Fruit fly (Drosophila melanogaster) whole organism, embryonic: ENCODE results near the gene eIF3h.

Source experiments
- BtbVII ChIP-seq: fragments of 200-800 bp; sonication (Bioruptor generic); optimal IDR thresholded peaks from 3 replicates; lab custom pipeline; 2017; ENCODE audit warnings: missing biosample characterization, mild to moderate bottlenecking, missing genetic modification characterization
- CG10366 ChIP-seq: fragments of 200-800 bp; sonication (Bioruptor generic); IDR thresholded peaks from 2 replicates; pipeline ENCODE4 v1.3.6; 2022; ENCODE audit warnings: missing biosample characterization, missing genetic modification characterization
- CG11723 ChIP-seq: fragments of 200-800 bp; sonication (Bioruptor generic); optimal IDR thresholded peaks from 2 replicates; lab custom pipeline; 2017; ENCODE audit warnings: missing biosample characterization, mild to moderate bottlenecking, missing genetic modification characterization
- CG12104 ChIP-seq: fragments of 200-800 bp; sonication (Bioruptor generic); optimal IDR thresholded peaks from 3 replicates; lab custom pipeline; 2016; ENCODE audit warnings: missing biosample characterization, missing genetic modification characterization
- CG17612 ChIP-seq: fragments of 200-800 bp; sonication (Bioruptor generic); IDR thresholded peaks from 2 replicates; pipeline ENCODE4 v1.3.6; 2022; ENCODE audit warnings: missing biosample characterization, missing genetic modification characterization
- CG17829 ChIP-seq: fragments of 200-800 bp; optimal IDR thresholded peaks from 2 replicates; lab custom pipeline; 2019; ENCODE audit warnings: missing biosample characterization, mild to moderate bottlenecking, missing genetic modification characterization, moderate library complexity
- CG18011 ChIP-seq: fragments of 200-800 bp; sonication (Bioruptor generic); optimal IDR thresholded peaks from 2 replicates; lab custom pipeline; 2017; ENCODE audit warnings: missing biosample characterization, missing genetic modification characterization, mild to moderate bottlenecking, moderate library complexity, missing genotype
- CG3163 ChIP-seq: fragments of 200-800 bp; sonication (Bioruptor generic); optimal IDR thresholded peaks from 3 replicates; lab custom pipeline; 2016; ENCODE audit warnings: missing biosample characterization, missing genetic modification characterization
- CG4617 ChIP-seq: fragments of 200-800 bp; sonication (Bioruptor generic); optimal IDR thresholded peaks from 3 replicates; lab custom pipeline; 2016; ENCODE audit warnings: missing biosample characterization, missing genetic modification characterization, borderline replicate concordance
- CG6765 ChIP-seq: fragments of 200-800 bp; sonication (Bioruptor generic); optimal IDR thresholded peaks from 3 replicates; lab custom pipeline; 2017; ENCODE audit warnings: missing biosample characterization, mild to moderate bottlenecking, missing genetic modification characterization
- CG7839 ChIP-seq: fragments of 200-800 bp; sonication (Bioruptor generic); optimal IDR thresholded peaks from 3 replicates; lab custom pipeline; 2018; ENCODE audit warnings: missing biosample characterization, mild to moderate bottlenecking, missing genetic modification characterization, moderate library complexity
- CG8388 ChIP-seq: fragments of 200-800 bp; sonication (Bioruptor generic); optimal IDR thresholded peaks from 2 replicates; lab custom pipeline; 2019; ENCODE audit warnings: missing biosample characterization, mild to moderate bottlenecking, missing genetic modification characterization, moderate library complexity
- CG9727 ChIP-seq: fragments of 200-800 bp; sonication (Bioruptor generic); optimal IDR thresholded peaks from 3 replicates; lab custom pipeline; 2017; ENCODE audit warnings: missing biosample characterization, mild to moderate bottlenecking, missing genetic modification characterization
- CG9876 ChIP-seq: fragments of 200-800 bp; sonication (Bioruptor generic); optimal IDR thresholded peaks from 2 replicates; lab custom pipeline; 2016; ENCODE audit warnings: missing biosample characterization, missing genetic modification characterization
- Dad ChIP-seq: fragments of 200-800 bp; sonication (Bioruptor generic); optimal IDR thresholded peaks from 3 replicates; lab custom pipeline; 2016; ENCODE audit warnings: missing biosample characterization, missing genetic modification characterization
- Dfd ChIP-seq, 2 experiments: fragments of >200 bp; optimal IDR thresholded peaks; 2 replicates each; lab custom pipeline; 2017; ENCODE audit warnings: missing biosample characterization in 2 of 2, missing genetic modification characterization in 2 of 2
- Dref ChIP-seq: fragments of 200-800 bp; sonication (Bioruptor generic); IDR thresholded peaks from 2 replicates; pipeline ENCODE4 v1.3.6; 2022; ENCODE audit warnings: missing biosample characterization, missing genetic modification characterization
- Fer2 ChIP-seq: fragments of 200-800 bp; sonication (Bioruptor generic); optimal IDR thresholded peaks from 2 replicates; lab custom pipeline; 2018; ENCODE audit warnings: missing biosample characterization, mild to moderate bottlenecking, missing genetic modification characterization, moderate library complexity
- Fer3 ChIP-seq: fragments of 200-800 bp; sonication (Bioruptor generic); optimal IDR thresholded peaks from 2 replicates; lab custom pipeline; 2018; ENCODE audit warnings: missing biosample characterization, mild to moderate bottlenecking, missing genetic modification characterization, moderate library complexity
- HLH54F ChIP-seq: fragments of 200-800 bp; sonication (Bioruptor generic); optimal IDR thresholded peaks from 3 replicates; lab custom pipeline; 2016; ENCODE audit warnings: missing biosample characterization, missing genetic modification characterization
- Jarid2 ChIP-seq: fragments of 200-800 bp; sonication (Bioruptor generic); optimal IDR thresholded peaks from 3 replicates; lab custom pipeline; 2017; ENCODE audit warnings: mild to moderate bottlenecking, missing biosample characterization, missing genetic modification reagents, missing genetic modification characterization
- Lim3 ChIP-seq: fragments of 200-800 bp; sonication (Bioruptor generic); IDR thresholded peaks from 2 replicates; pipeline ENCODE4 v1.3.6; 2022; ENCODE audit warnings: missing biosample characterization, missing genetic modification characterization
- Meics ChIP-seq: fragments of 200-800 bp; sonication (Bioruptor generic); optimal IDR thresholded peaks from 2 replicates; lab custom pipeline; 2017; ENCODE audit warnings: missing biosample characterization, mild to moderate bottlenecking, missing genetic modification characterization
- Oaz ChIP-seq: fragments of 200-800 bp; sonication (Bioruptor generic); IDR thresholded peaks from 2 replicates; pipeline ENCODE4 v1.3.6; 2022; ENCODE audit warnings: missing biosample characterization, missing genetic modification characterization
- Six4 ChIP-seq: fragments of 200-800 bp; sonication (Bioruptor generic); optimal IDR thresholded peaks from 2 replicates; lab custom pipeline; 2016; ENCODE audit warnings: missing biosample characterization, missing genetic modification characterization
- Trl ChIP-seq, 3 experiments: fragments of >200 bp in 2 of 3; fragments of 200-800 bp in 1 of 3; sonication (Bioruptor generic) in 1 of 3; optimal IDR thresholded peaks; 2 replicates in 1 of 3; 3 replicates in 2 of 3; lab custom pipeline; 2016 to 2017; ENCODE audit warnings: missing biosample characterization in 1 of 3, missing genetic modification characterization in 1 of 3
- Xrp1 ChIP-seq: fragments of 200-800 bp; sonication (Bioruptor generic); IDR thresholded peaks from 2 replicates; pipeline ENCODE4 v1.3.6; 2022; ENCODE audit warnings: missing biosample characterization, missing genetic modification characterization
- ap ChIP-seq: fragments of 200-800 bp; sonication (Bioruptor generic); IDR thresholded peaks from 2 replicates; pipeline ENCODE4 v1.3.6; 2022; ENCODE audit warnings: missing biosample characterization, missing genetic modification characterization
- bsh ChIP-seq, 2 experiments: fragments of 200-800 bp; sonication (Bioruptor generic); optimal IDR thresholded peaks; 2 replicates each; lab custom pipeline; 2017 to 2018; ENCODE audit warnings: mild to moderate bottlenecking in 2 of 2, missing biosample characterization in 2 of 2, missing genetic modification characterization in 2 of 2, moderate library complexity in 1 of 2
- cg ChIP-seq: fragments of 200-800 bp; sonication (Bioruptor generic); optimal IDR thresholded peaks from 3 replicates; lab custom pipeline; 2019; ENCODE audit warnings: missing biosample characterization, mild to moderate bottlenecking, missing genetic modification characterization, moderate library complexity
- dimm ChIP-seq: fragments of 200-800 bp; sonication (Bioruptor generic); IDR thresholded peaks from 2 replicates; pipeline ENCODE4 v1.3.6; 2022; ENCODE audit warnings: missing biosample characterization, missing genetic modification characterization
- fu2 ChIP-seq: fragments of 200-800 bp; sonication (Bioruptor generic); optimal IDR thresholded peaks from 2 replicates; lab custom pipeline; 2016; ENCODE audit warnings: missing biosample characterization, missing genetic modification characterization
- hb ChIP-seq: fragments of 200-800 bp; sonication (Bioruptor generic); IDR thresholded peaks from 3 replicates; pipeline ENCODE4 v1.3.6; 2022; ENCODE audit warnings: missing biosample characterization, missing genetic modification characterization; ENCODE audit not compliant: partially characterized antibody
- jumu ChIP-seq: fragments of 200-800 bp; sonication (Bioruptor generic); optimal IDR thresholded peaks from 3 replicates; lab custom pipeline; 2016; ENCODE audit warnings: missing biosample characterization, missing genetic modification characterization
- ken ChIP-seq: fragments of 200-800 bp; sonication (Bioruptor generic); IDR thresholded peaks from 3 replicates; pipeline ENCODE4 v1.3.6; 2022; ENCODE audit warnings: missing biosample characterization, missing genetic modification characterization
- kni ChIP-seq: fragments of 200-800 bp; sonication (Bioruptor generic); optimal IDR thresholded peaks from 3 replicates; lab custom pipeline; 2017; ENCODE audit warnings: mild to moderate bottlenecking, missing biosample characterization, missing genetic modification reagents, missing genetic modification characterization
- lilli ChIP-seq: fragments of 200-800 bp; sonication (Bioruptor generic); optimal IDR thresholded peaks from 3 replicates; lab custom pipeline; 2016; ENCODE audit warnings: missing biosample characterization, missing genetic modification characterization
- onecut ChIP-seq: fragments of 200-800 bp; sonication (Bioruptor generic); IDR thresholded peaks from 2 replicates; pipeline ENCODE4 v1.3.6; 2022; ENCODE audit warnings: missing biosample characterization, missing genetic modification characterization
- p53 ChIP-seq: fragments of 200-800 bp; sonication (Bioruptor generic); optimal IDR thresholded peaks from 2 replicates; lab custom pipeline; 2016; ENCODE audit warnings: missing biosample characterization, missing genetic modification characterization
- pan ChIP-seq, 4 experiments: fragments of >200 bp in 3 of 4; fragments of 200-800 bp in 1 of 4; sonication (Bioruptor generic) in 1 of 4; optimal IDR thresholded peaks in 3 of 4; IDR thresholded peaks in 1 of 4; 2 replicates each; pipeline versions ENCODE4 v1.3.6 to Lab custom; 2017 to 2022; ENCODE audit warnings: missing biosample characterization in 2 of 4, missing genetic modification characterization in 2 of 4, mixed read lengths in 1 of 4
- pb ChIP-seq: fragments of 200-800 bp; sonication (Bioruptor generic); optimal IDR thresholded peaks from 3 replicates; lab custom pipeline; 2016; ENCODE audit warnings: missing biosample characterization, missing genetic modification characterization
- ranshi ChIP-seq: fragments of 200-800 bp; sonication (Bioruptor generic); IDR thresholded peaks from 2 replicates; pipeline ENCODE4 v1.3.6; 2022; ENCODE audit warnings: missing biosample characterization, missing genetic modification characterization
- run ChIP-seq: fragments of 200-800 bp; sonication (Bioruptor generic); optimal IDR thresholded peaks from 3 replicates; lab custom pipeline; 2018; ENCODE audit warnings: missing biosample characterization, mild to moderate bottlenecking, missing genetic modification characterization
- sd ChIP-seq: fragments of 200-800 bp; sonication (Bioruptor generic); optimal IDR thresholded peaks from 3 replicates; lab custom pipeline; 2018; ENCODE audit warnings: missing biosample characterization, mild to moderate bottlenecking, missing genetic modification characterization, moderate library complexity
- sqz ChIP-seq: fragments of 200-800 bp; sonication (Bioruptor generic); optimal IDR thresholded peaks from 3 replicates; lab custom pipeline; 2018; ENCODE audit warnings: missing biosample characterization, mild to moderate bottlenecking, missing genetic modification characterization
- ssp ChIP-seq: fragments of 200-800 bp; sonication (Bioruptor generic); IDR thresholded peaks from 2 replicates; pipeline ENCODE4 v1.3.6; 2022; ENCODE audit warnings: missing biosample characterization, missing genetic modification characterization
- ttk ChIP-seq: fragments of 200-800 bp; sonication (Bioruptor generic); IDR thresholded peaks from 2 replicates; pipeline ENCODE4 v2.1.2; 2022; ENCODE audit warnings: missing biosample characterization, missing genetic modification characterization
- twi ChIP-seq: fragments of 200-800 bp; optimal IDR thresholded peaks from 2 replicates; lab custom pipeline; 2019; ENCODE audit warnings: missing biosample characterization, mild to moderate bottlenecking, missing genetic modification characterization, moderate library complexity
- wek ChIP-seq: fragments of 200-800 bp; sonication (Bioruptor generic); optimal IDR thresholded peaks from 3 replicates; lab custom pipeline; 2018; ENCODE audit warnings: missing biosample characterization, mild to moderate bottlenecking, missing genetic modification characterization, moderate library complexity

The eIF3h gene

DNA sequence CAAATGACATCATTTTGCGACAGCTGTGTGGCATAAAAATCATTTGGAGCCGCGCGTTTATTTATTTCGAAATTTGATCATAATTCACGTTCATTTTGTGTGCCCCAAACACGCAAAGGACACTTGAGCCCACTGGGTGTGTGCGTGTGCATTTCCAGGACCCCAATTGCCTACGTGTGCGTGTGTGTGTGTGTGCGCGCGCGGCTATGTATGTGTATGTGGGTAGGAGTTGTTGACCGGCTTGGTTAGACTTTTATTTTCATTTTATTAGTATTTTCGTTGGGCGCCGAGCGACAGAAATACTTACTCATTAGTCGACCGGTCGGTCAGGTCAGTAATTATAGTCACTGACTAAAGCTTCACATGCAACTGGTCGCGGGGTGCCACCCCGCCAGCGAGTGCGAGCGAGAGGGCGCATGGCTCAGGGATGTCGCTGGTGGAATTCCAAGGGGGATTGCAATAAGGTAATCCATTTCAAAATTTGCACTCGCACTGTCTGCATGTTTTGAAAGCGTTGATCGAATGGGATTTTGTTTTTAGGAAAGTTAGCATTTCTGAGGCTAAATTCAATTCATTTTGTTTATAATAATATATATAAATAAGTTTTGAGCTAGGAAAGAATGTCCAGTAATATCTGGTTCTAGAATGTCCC, 9.3 kb downstream of the eIF3h start:
- TF ChIP-seq pan (optimal IDR thresholded peaks at IDR 0.05; lab: Kevin White, UChicago): no peak
- peak in 1 of 2 experiments; percentile 62 for TF ChIP-seq pan (GFP tag; optimal IDR thresholded peaks at IDR 0.05 in 1 of 2, IDR thresholded peaks at IDR 0.05 in 1 of 2)
- no peak for TF ChIP-seq kni (GFP tag; lab: Kevin White, UChicago)
- TF ChIP-seq CG3163 (GFP tag; lab: Kevin White, UChicago): no peak
- TF ChIP-seq ranshi (GFP tag; lab: Robert Waterston, UW): peak; percentile 65
- no peak for TF ChIP-seq Dfd (GFP tag; optimal IDR thresholded peaks at IDR 0.05; lab: Kevin White, UChicago)
- peak; percentile 17 to 33 for TF ChIP-seq bsh (GFP tag; optimal IDR thresholded peaks at IDR 0.05; lab: Kevin White, UChicago)
- TF ChIP-seq CG6765 (GFP tag; lab: Kevin White, UChicago): no peak
- peak; percentile 65 for TF ChIP-seq CG7839 (tag; lab: Kevin White, UChicago)
- no peak for TF ChIP-seq CG17829 (tag; lab: Kevin White, UChicago)
- no peak for TF ChIP-seq Jarid2
- TF ChIP-seq sqz: no peak
- TF ChIP-seq Dad (GFP tag; lab: Kevin White, UChicago): no peak
- TF ChIP-seq CG8388 (GFP tag; lab: Kevin White, UChicago): peak; percentile 27
- no peak for TF ChIP-seq Fer2 (tag; lab: Kevin White, UChicago)
- no peak for TF ChIP-seq Six4 (GFP tag; lab: Kevin White, UChicago)
- peak; percentile 28 for TF ChIP-seq CG9727 (GFP tag; lab: Kevin White, UChicago)
- TF ChIP-seq sd (tag; lab: Kevin White, UChicago): peak; percentile 60
- no peak for TF ChIP-seq wek (GFP tag; lab: Kevin White, UChicago)
- peak; percentile 87 for TF ChIP-seq cg (GFP tag; lab: Kevin White, UChicago)
- peak; percentile 57 for TF ChIP-seq lilli (GFP tag; lab: Kevin White, UChicago)
- TF ChIP-seq CG18011 (GFP tag; lab: Kevin White, UChicago): no peak
- no peak for TF ChIP-seq CG11723
- no peak for TF ChIP-seq run (tag; lab: Kevin White, UChicago)
- TF ChIP-seq Trl (optimal IDR thresholded peaks at IDR 0.05; lab: Kevin White, UChicago): no peak
- TF ChIP-seq Trl (GFP tag; optimal IDR thresholded peaks at IDR 0.05; lab: Kevin White, UChicago): peak; percentile 46
- TF ChIP-seq CG12104 (GFP tag; lab: Kevin White, UChicago): peak; percentile 19
- TF ChIP-seq Fer3 (tag; lab: Kevin White, UChicago): peak; percentile 19
- TF ChIP-seq p53 (GFP tag; lab: Kevin White, UChicago): no peak
- TF ChIP-seq ssp (GFP tag; lab: Robert Waterston, UW): no peak
- TF ChIP-seq HLH54F (GFP tag; lab: Kevin White, UChicago): peak; percentile 18
- no peak for TF ChIP-seq dimm (GFP tag; lab: Robert Waterston, UW)
- TF ChIP-seq BtbVII (GFP tag; lab: Kevin White, UChicago): peak; percentile 49
- peak; percentile 32; the same call in 1 of the 2 replicates for TF ChIP-seq CG10366 (GFP tag; lab: Robert Waterston, UW)
- no peak for TF ChIP-seq pb (GFP tag; lab: Kevin White, UChicago)
- TF ChIP-seq ap (GFP tag; lab: Robert Waterston, UW): no peak
- no peak for TF ChIP-seq CG9876
- TF ChIP-seq CG17612 (GFP tag; lab: Robert Waterston, UW): 0 out of 2 replicates have a peak, but pooled peaks have one; percentile 41
- TF ChIP-seq ttk (GFP tag; lab: Robert Waterston, UW): peak; percentile 43
- no peak for TF ChIP-seq Dref
- no peak for TF ChIP-seq twi (tag; lab: Kevin White, UChicago)
- TF ChIP-seq Lim3 (GFP tag; lab: Robert Waterston, UW): no peak
- no peak for TF ChIP-seq onecut
- TF ChIP-seq Meics (GFP tag; lab: Kevin White, UChicago): peak; percentile 50
- TF ChIP-seq ken (GFP tag; lab: Robert Waterston, UW): 0 out of 3 replicates have a peak, but pooled peaks have one; percentile 35
- TF ChIP-seq Oaz (GFP tag; lab: Robert Waterston, UW): no peak
- no peak for TF ChIP-seq jumu (GFP tag; lab: Kevin White, UChicago)
- TF ChIP-seq CG4617 (GFP tag; lab: Kevin White, UChicago): no peak
- peak; percentile 44; the same call in 1 of the 2 replicates for TF ChIP-seq Xrp1 (GFP tag; lab: Robert Waterston, UW)
- TF ChIP-seq fu2 (GFP tag; lab: Kevin White, UChicago): peak; percentile 4
- no peak for TF ChIP-seq hb (GFP tag; lab: Robert Waterston, UW)
